Worm (Caenorhabditis elegans): ENCODE data around the gene ant-1.4.

The ant-1.4 gene

DNA sequence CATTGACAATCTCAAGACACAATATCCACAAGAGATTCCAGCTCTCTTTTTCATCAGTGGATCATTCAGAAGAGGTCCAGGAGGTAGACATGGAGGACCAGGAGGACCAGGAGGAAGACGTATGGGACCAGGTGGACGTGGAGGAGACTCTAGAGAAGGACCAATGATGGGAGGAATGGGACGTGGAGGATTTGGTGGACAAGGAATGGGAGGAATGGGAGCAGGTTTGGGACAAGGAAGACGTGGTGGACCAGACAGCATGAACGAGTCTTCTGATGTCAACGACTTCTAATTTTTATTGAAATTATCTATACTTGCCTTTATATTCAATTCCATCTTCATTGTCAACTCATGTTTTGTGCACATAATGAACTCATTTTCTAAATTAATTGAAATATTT lies 27.9 kb upstream of the ant-1.4 start:
- TF ChIP-seq sea-1 (GFP tag; conservative IDR thresholded peaks at IDR 0.05) (no peak), ets-7 (tag; optimal IDR thresholded peaks at IDR 0.05) (no peak)

DNA sequence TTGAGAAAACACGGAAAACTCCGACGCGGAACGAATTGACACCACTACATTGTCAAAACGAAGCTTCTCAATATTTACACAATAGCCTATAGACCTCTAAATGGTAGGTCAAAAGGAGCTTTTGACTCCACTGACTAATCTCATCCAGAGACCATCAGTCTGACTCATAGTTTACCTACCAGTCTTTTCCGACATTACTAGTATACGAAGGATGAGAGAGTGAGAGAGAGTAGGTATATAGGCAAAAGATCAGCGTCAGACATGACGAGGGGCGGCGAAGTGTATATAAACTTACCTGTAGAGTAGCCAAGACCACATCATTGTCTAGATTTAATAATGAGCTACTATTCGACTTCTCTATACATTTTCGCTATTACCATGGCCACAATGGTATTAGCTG lies 27.1 kb upstream of the ant-1.4 start, which contains the start of gene srlf-3:
Gene srlf-3, plus strand, starts transcription at position 301 of the 400 bp plus-strand sequence.
- TF ChIP-seq tbx-37 (GFP tag; conservative IDR thresholded peaks at IDR 0.05): no peak
- TF ChIP-seq F13C5.2 (tag; optimal IDR thresholded peaks at IDR 0.05): no peak
- no peak for TF ChIP-seq aly-1 (tag; optimal IDR thresholded peaks at IDR 0.05)
- no peak for TF ChIP-seq ceh-13 (GFP tag; optimal IDR thresholded peaks at IDR 0.05)
- no peak for TF ChIP-seq ceh-36 (tag; optimal IDR thresholded peaks at IDR 0.05)
- TF ChIP-seq ets-7 (tag; optimal IDR thresholded peaks at IDR 0.05): no peak
- TF ChIP-seq hmg-4 (GFP tag; optimal IDR thresholded peaks at IDR 0.05): no peak
- TF ChIP-seq B0310.2 (tag; optimal IDR thresholded peaks at IDR 0.05): no peak
- TF ChIP-seq hnd-1 (tag; optimal IDR thresholded peaks at IDR 0.05): no peak
- no peak for TF ChIP-seq pes-1 (GFP tag; IDR thresholded peaks at IDR 0.05)

DNA sequence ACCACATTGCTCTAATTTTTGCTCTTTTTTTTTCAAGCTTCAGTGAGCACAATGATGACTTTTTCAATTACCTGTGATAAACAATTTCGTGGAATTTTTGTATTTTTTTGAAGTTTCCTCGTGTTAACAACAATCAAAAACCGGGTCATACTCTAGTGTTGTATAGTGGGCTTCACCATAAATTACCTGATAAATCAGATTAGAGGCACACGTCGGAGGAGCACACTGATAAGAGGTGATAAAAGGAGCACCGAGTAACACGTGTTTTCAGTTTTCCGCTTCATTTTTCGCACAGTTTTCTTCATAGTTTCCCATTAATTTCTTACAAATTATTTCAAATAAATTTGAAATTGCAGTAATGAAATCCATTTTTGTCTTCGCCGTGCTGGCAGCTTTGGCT lies 21.2 kb upstream of the ant-1.4 start, which contains the start of gene spp-8:
Gene spp-8, plus strand, starts transcription at position 357 of the 400 bp plus-strand sequence.
- TF ChIP-seq ets-7 (tag; optimal IDR thresholded peaks at IDR 0.05) (no peak), ceh-36 (tag; optimal IDR thresholded peaks at IDR 0.05) (no peak), sea-1 (GFP tag; conservative IDR thresholded peaks at IDR 0.05) (no peak), F13C5.2 (tag; optimal IDR thresholded peaks at IDR 0.05) (no peak), ama-1 (optimal IDR thresholded peaks at IDR 0.05) (no peak), B0310.2 (tag; optimal IDR thresholded peaks at IDR 0.05) (no peak), tra-4 (tag; optimal IDR thresholded peaks at IDR 0.05) (no peak), hmg-4 (GFP tag; optimal IDR thresholded peaks at IDR 0.05) (no peak), hnd-1 (tag; optimal IDR thresholded peaks at IDR 0.05) (no peak), tbx-37 (GFP tag; conservative IDR thresholded peaks at IDR 0.05) (no peak), tbx-11 (GFP tag; IDR thresholded peaks at IDR 0.05) (no peak), ceh-13 (GFP tag; optimal IDR thresholded peaks at IDR 0.05) (no peak), pes-1 (GFP tag; IDR thresholded peaks at IDR 0.05) (no peak), flt-1 (GFP tag; IDR thresholded peaks at IDR 0.05) (no peak), scrt-1 (GFP tag; IDR thresholded peaks at IDR 0.05) (no peak), aly-1 (tag; optimal IDR thresholded peaks at IDR 0.05) (no peak), hmbx-1 (tag; optimal IDR thresholded peaks at IDR 0.05) (no peak)

DNA sequence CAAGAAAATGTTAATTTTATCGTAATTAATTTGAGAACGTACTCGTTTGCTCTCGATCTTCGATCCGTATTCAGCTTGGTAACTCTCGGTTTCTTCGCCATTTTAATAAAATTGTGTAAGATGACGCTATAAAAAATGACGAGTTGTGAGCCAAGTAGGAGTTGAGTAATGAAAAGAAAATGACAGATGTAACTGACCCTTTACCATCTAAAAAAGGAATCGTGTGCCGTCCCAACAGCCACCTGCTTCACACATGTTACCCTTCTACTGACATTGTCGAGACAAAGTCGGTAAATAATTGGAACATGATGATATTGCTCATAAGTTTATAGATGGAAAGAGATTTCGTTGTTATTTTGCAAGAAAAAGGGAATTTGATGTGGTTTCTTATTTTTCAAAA lies 19.2 kb upstream of the ant-1.4 start, which contains the start of gene hlh-12:
Gene hlh-12, minus strand, starts transcription at position 101 of the 400 bp plus-strand sequence.
- TF ChIP-seq tra-4 (tag; optimal IDR thresholded peaks at IDR 0.05) (no peak), hmg-4 (GFP tag; optimal IDR thresholded peaks at IDR 0.05) (no peak), aly-1 (tag; optimal IDR thresholded peaks at IDR 0.05) (no peak), flt-1 (GFP tag; IDR thresholded peaks at IDR 0.05) (no peak), scrt-1 (GFP tag; IDR thresholded peaks at IDR 0.05) (no peak), tbx-11 (GFP tag; IDR thresholded peaks at IDR 0.05) (no peak), sea-1 (GFP tag; conservative IDR thresholded peaks at IDR 0.05) (no peak), pes-1 (GFP tag; IDR thresholded peaks at IDR 0.05) (no peak), tbx-37 (GFP tag; conservative IDR thresholded peaks at IDR 0.05) (no peak), ama-1 (optimal IDR thresholded peaks at IDR 0.05) (no peak), hnd-1 (tag; optimal IDR thresholded peaks at IDR 0.05) (no peak), ceh-36 (tag; optimal IDR thresholded peaks at IDR 0.05) (no peak), ceh-13 (GFP tag; optimal IDR thresholded peaks at IDR 0.05) (no peak), hmbx-1 (tag; optimal IDR thresholded peaks at IDR 0.05) (no peak), B0310.2 (tag; optimal IDR thresholded peaks at IDR 0.05) (no peak), ets-7 (tag; optimal IDR thresholded peaks at IDR 0.05) (no peak), F13C5.2 (tag; optimal IDR thresholded peaks at IDR 0.05) (no peak)

DNA sequence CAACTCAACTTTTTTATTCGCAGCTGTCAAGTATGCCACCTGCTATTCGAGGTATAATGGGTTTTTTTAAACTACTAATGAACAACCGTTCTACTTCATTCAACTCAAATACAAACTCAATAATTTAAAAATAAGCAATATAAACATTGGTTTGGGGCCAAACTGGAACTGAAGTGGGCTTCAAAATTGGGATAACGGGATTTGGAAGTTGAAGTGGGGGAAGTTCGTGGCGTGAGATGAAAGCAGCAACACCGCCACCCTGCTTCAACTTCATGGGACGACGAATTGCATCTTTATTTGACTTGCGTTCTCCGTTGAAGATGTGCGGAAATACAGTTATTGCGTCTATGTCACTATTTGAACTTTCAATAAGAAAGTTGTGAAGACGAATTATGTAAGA lies 18.4 kb upstream of the ant-1.4 start:
- TF ChIP-seq hnd-1 (tag; optimal IDR thresholded peaks at IDR 0.05): no peak
- TF ChIP-seq aly-1 (tag; optimal IDR thresholded peaks at IDR 0.05): no peak
- TF ChIP-seq tbx-11 (GFP tag; IDR thresholded peaks at IDR 0.05): no peak
- no peak for TF ChIP-seq ama-1 (optimal IDR thresholded peaks at IDR 0.05)
- no peak for TF ChIP-seq tbx-37 (GFP tag; conservative IDR thresholded peaks at IDR 0.05)
- TF ChIP-seq flt-1 (GFP tag; IDR thresholded peaks at IDR 0.05): no peak
- TF ChIP-seq tra-4 (tag; optimal IDR thresholded peaks at IDR 0.05): no peak
- no peak for TF ChIP-seq ceh-13 (GFP tag; optimal IDR thresholded peaks at IDR 0.05)
- no peak for TF ChIP-seq F13C5.2 (tag; optimal IDR thresholded peaks at IDR 0.05)
- no peak for TF ChIP-seq scrt-1 (GFP tag; IDR thresholded peaks at IDR 0.05)
- TF ChIP-seq hmg-4 (GFP tag; optimal IDR thresholded peaks at IDR 0.05): no peak
- no peak for TF ChIP-seq sea-1 (GFP tag; conservative IDR thresholded peaks at IDR 0.05)
- no peak for TF ChIP-seq ceh-36 (tag; optimal IDR thresholded peaks at IDR 0.05)

DNA sequence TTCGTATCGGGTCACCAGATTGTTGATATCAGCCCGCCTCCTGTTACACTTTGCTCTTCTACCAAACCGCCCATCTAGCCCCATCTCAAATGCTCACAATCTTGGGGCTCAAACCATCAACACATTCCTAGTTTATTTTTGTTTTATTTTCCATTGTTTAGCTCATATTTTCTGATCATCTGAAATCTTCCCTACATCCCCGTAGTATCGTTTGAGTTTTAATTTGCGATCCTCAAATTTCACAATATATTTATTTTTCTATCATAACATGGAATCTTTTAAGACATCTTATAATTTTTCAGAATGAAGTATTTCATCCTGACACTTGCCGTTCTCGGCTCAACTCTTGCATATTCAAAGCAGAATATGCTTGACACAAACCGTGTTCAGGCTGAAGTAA lies 16.8 kb upstream of the ant-1.4 start, which contains the start of gene spp-10:
Gene spp-10, plus strand, starts transcription at position 301 of the 400 bp plus-strand sequence.
- no peak for TF ChIP-seq ceh-36 (tag; optimal IDR thresholded peaks at IDR 0.05)

DNA sequence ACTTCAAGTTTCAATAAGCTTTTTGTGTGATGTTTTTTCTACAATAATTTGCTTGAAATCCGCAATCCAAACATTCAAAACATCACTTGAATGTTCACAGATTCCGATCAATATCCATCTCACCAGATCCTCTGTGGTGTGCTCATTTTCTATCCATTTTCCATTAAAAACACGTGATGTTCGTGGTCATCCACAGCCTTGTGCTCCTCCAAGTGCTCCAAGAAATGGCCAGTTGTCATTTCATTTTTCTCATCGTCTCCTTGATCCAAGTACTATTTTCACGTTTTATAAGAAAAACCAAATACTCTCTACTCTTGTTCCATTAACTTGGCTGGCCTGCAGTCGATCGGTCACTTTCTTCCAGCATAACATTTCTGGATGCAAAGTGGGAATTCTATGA lies 16.1 kb upstream of the ant-1.4 start:
- TF ChIP-seq aly-1 (tag; optimal IDR thresholded peaks at IDR 0.05) (no peak), pes-1 (GFP tag; IDR thresholded peaks at IDR 0.05) (no peak), ama-1 (optimal IDR thresholded peaks at IDR 0.05) (no peak), tra-4 (tag; optimal IDR thresholded peaks at IDR 0.05) (no peak), ceh-13 (GFP tag; optimal IDR thresholded peaks at IDR 0.05) (no peak), B0310.2 (tag; optimal IDR thresholded peaks at IDR 0.05) (no peak), hnd-1 (tag; optimal IDR thresholded peaks at IDR 0.05) (no peak), hmg-4 (GFP tag; optimal IDR thresholded peaks at IDR 0.05) (no peak), ceh-36 (tag; optimal IDR thresholded peaks at IDR 0.05) (no peak), ets-7 (tag; optimal IDR thresholded peaks at IDR 0.05) (no peak), scrt-1 (GFP tag; IDR thresholded peaks at IDR 0.05) (no peak), flt-1 (GFP tag; IDR thresholded peaks at IDR 0.05) (no peak), tbx-11 (GFP tag; IDR thresholded peaks at IDR 0.05) (no peak), hmbx-1 (tag; optimal IDR thresholded peaks at IDR 0.05) (no peak), F13C5.2 (tag; optimal IDR thresholded peaks at IDR 0.05) (no peak), sea-1 (GFP tag; conservative IDR thresholded peaks at IDR 0.05) (no peak)
